Worm (Caenorhabditis elegans): ENCODE data around the gene nspa-8.
A peak's percentile ranks its signal among the peaks of the same experiment; 100 is the strongest.

nspa-8 gene

ce11 chrV:14855626-14856025 is 28.8 kb upstream of the nspa-8 start:
- peak; percentile 37 for TF ChIP-seq gmeb-1 (tag; optimal IDR thresholded peaks at IDR 0.05)
- TF ChIP-seq skn-1 (tag; optimal IDR thresholded peaks at IDR 0.05) = no peak
- no peak for TF ChIP-seq peb-1 (tag; optimal IDR thresholded peaks at IDR 0.05)
- no peak for TF ChIP-seq crh-2 (tag; optimal IDR thresholded peaks at IDR 0.05)
- TF ChIP-seq mbf-1 (tag; optimal IDR thresholded peaks at IDR 0.05) = no peak
- peak; percentile 31 for TF ChIP-seq nhr-129 (tag; optimal IDR thresholded peaks at IDR 0.05)
- no peak for TF ChIP-seq lin-13 (GFP tag; optimal IDR thresholded peaks at IDR 0.05)
- TF ChIP-seq dmd-4 (tag; optimal IDR thresholded peaks at IDR 0.05) = no peak
- no peak for TF ChIP-seq nhr-10 (tag; optimal IDR thresholded peaks at IDR 0.05)
- peak; percentile 23 for TF ChIP-seq sma-9 (GFP tag; optimal IDR thresholded peaks at IDR 0.05)
- no peak for TF ChIP-seq sma-9 (tag; optimal IDR thresholded peaks at IDR 0.05)
- no peak for TF ChIP-seq egl-27 (tag; optimal IDR thresholded peaks at IDR 0.05)
- no peak for TF ChIP-seq ztf-11 (tag; optimal IDR thresholded peaks at IDR 0.05)
- no peak for TF ChIP-seq ama-1 (optimal IDR thresholded peaks at IDR 0.05)
- TF ChIP-seq lsy-2 (tag; optimal IDR thresholded peaks at IDR 0.05) = no peak
- peak; percentile 58 for TF ChIP-seq snpc-4 (tag; optimal IDR thresholded peaks at IDR 0.05)
- peak; percentile 21 for TF ChIP-seq lin-11 (tag; optimal IDR thresholded peaks at IDR 0.05)
- peak; percentile 17 for TF ChIP-seq unc-55 (GFP tag; optimal IDR thresholded peaks at IDR 0.05)
- TF ChIP-seq ztf-1 (GFP tag; conservative IDR thresholded peaks at IDR 0.05) = no peak
- TF ChIP-seq fos-1 (tag; optimal IDR thresholded peaks at IDR 0.05) = no peak

DNA sequence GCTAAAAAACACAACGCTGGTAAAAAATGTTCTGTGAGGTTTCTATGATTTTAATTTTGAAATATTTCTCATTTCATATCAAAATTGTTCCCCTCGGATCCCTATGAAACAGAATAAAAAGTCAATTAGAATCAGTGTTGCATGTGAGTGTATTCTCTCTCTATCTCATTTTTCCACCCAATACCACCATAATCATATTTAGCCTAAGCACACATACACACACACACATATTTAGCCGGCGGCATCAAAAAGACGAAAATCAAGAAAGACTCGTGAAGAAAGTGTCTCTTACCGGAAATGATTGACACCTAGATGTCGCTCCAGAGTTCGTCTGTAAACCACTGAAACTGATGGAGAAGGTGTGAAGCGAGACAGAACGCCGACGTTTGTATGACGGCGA is 27.4 kb upstream of the nspa-8 start:
- no peak for TF ChIP-seq mab-5 (tag; optimal IDR thresholded peaks at IDR 0.05)
- TF ChIP-seq nhr-25 (tag; optimal IDR thresholded peaks at IDR 0.05) = no peak
- TF ChIP-seq lin-11 (tag; optimal IDR thresholded peaks at IDR 0.05) = no peak
- TF ChIP-seq ama-1 (optimal IDR thresholded peaks at IDR 0.05) = no peak
- TF ChIP-seq sem-4 (tag; optimal IDR thresholded peaks at IDR 0.05) = no peak
- TF ChIP-seq unc-55 (GFP tag; optimal IDR thresholded peaks at IDR 0.05) = no peak
- no peak for TF ChIP-seq nhr-10 (tag; optimal IDR thresholded peaks at IDR 0.05)
- TF ChIP-seq lin-39 (tag; optimal IDR thresholded peaks at IDR 0.05) = no peak
- TF ChIP-seq snpc-4 (tag; optimal IDR thresholded peaks at IDR 0.05) = no peak
- TF ChIP-seq ceh-16 (tag; optimal IDR thresholded peaks at IDR 0.05) = no peak
- no peak for TF ChIP-seq nhr-77 (tag; optimal IDR thresholded peaks at IDR 0.05)
- TF ChIP-seq blmp-1 (tag; optimal IDR thresholded peaks at IDR 0.05; ENCODE audit: insufficient read depth) = no peak
- TF ChIP-seq nhr-237 (tag; optimal IDR thresholded peaks at IDR 0.05) = no peak
- TF ChIP-seq zag-1 (tag; optimal IDR thresholded peaks at IDR 0.05) = no peak
- TF ChIP-seq nhr-21 (tag; optimal IDR thresholded peaks at IDR 0.05) = no peak

- TF ChIP-seq aly-2 (tag; optimal IDR thresholded peaks at IDR 0.05) (no peak), mbf-1 (tag; optimal IDR thresholded peaks at IDR 0.05) (no peak), nhr-77 (tag; optimal IDR thresholded peaks at IDR 0.05) (no peak), fos-1 (tag; optimal IDR thresholded peaks at IDR 0.05) (no peak), C34F6.9 (tag; optimal IDR thresholded peaks at IDR 0.05) (no peak), lin-11 (tag; optimal IDR thresholded peaks at IDR 0.05) (no peak), elt-3 (tag; optimal IDR thresholded peaks at IDR 0.05) (no peak), ztf-4 (tag; optimal IDR thresholded peaks at IDR 0.05) (no peak), ztf-1 (GFP tag; conservative IDR thresholded peaks at IDR 0.05) (no peak), crh-2 (tag; optimal IDR thresholded peaks at IDR 0.05) (no peak), ZK546.5 (tag; optimal IDR thresholded peaks at IDR 0.05) (no peak), zag-1 (tag; optimal IDR thresholded peaks at IDR 0.05) (no peak), unc-39 (tag; optimal IDR thresholded peaks at IDR 0.05) (no peak), lin-39 (tag; optimal IDR thresholded peaks at IDR 0.05) (no peak), sma-3 (GFP tag; optimal IDR thresholded peaks at IDR 0.05) (no peak), F13H6.1 (tag; optimal IDR thresholded peaks at IDR 0.05) (no peak)
These were observed 26.9 kb upstream of the nspa-8 start for ce11 chrV:14853739-14854138.

DNA sequence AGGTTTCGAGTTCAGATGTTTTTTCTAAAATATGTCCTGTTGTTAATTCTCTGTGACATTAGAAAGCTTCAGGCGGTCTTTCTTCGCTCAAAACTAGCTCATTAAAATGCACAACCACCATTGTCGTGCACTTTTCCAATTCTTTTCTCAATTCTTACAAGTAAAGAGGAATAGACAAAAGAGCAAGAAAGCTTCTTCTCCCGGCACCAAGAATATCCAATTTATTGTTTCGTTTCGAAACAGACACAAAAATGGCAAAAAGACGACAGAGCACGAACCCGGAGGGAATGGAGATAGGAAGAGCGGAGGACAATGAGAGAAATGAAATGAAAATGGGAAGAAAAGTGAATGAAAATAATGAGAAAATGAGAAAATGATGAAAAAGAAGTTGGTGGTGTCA is 25.8 kb upstream of the nspa-8 start:
- no peak for TF ChIP-seq nhr-12 (tag; optimal IDR thresholded peaks at IDR 0.05)
- TF ChIP-seq alr-1 (tag; optimal IDR thresholded peaks at IDR 0.05) = no peak
- TF ChIP-seq F13H6.1 (tag; optimal IDR thresholded peaks at IDR 0.05) = no peak
- TF ChIP-seq unc-62 (GFP tag; optimal IDR thresholded peaks at IDR 0.05) = no peak
- no peak for TF ChIP-seq nhr-25 (tag; optimal IDR thresholded peaks at IDR 0.05)
- peak; percentile 12 for TF ChIP-seq zag-1 (tag; optimal IDR thresholded peaks at IDR 0.05)
- no peak for TF ChIP-seq blmp-1 (tag; optimal IDR thresholded peaks at IDR 0.05; ENCODE audit: insufficient read depth)
- TF ChIP-seq nhr-129 (tag; optimal IDR thresholded peaks at IDR 0.05) = peak; percentile 13
- TF ChIP-seq unc-55 (GFP tag; optimal IDR thresholded peaks at IDR 0.05) = peak; percentile 2
- TF ChIP-seq sem-4 (tag; optimal IDR thresholded peaks at IDR 0.05) = no peak

Data from whole organism, L2 larva.